Worm (Caenorhabditis elegans) whole organism, L4 larva: ENCODE measurements around the gene F20C5.7.

Source experiments
- F10B5.3 ChIP-seq: sonication (generic microtip); optimal IDR thresholded peaks from 2 replicates; lab custom pipeline; 2016; ENCODE audit warnings: mild to moderate bottlenecking, missing genetic modification characterization, missing compliant biosample characterization
- ceh-28 ChIP-seq: fragments of 150-350 bp; optimal IDR thresholded peaks from 2 replicates; lab custom pipeline; 2014; ENCODE audit warnings: missing biosample characterization, missing genetic modification reagents, missing genetic modification characterization
- fos-1 ChIP-seq: fragments of 150-350 bp; optimal IDR thresholded peaks from 2 replicates; lab custom pipeline; 2014; ENCODE audit warnings: missing biosample characterization, missing genetic modification characterization
- hlh-11 ChIP-seq: fragments of 200-800 bp; sonication (Bioruptor generic); optimal IDR thresholded peaks from 2 replicates; lab custom pipeline; 2018; ENCODE audit warnings: mild to moderate bottlenecking, missing genetic modification characterization, missing compliant biosample characterization
- jun-1 ChIP-seq: fragments of 150-350 bp; optimal IDR thresholded peaks from 2 replicates; lab custom pipeline; 2014; ENCODE audit warnings: missing biosample characterization, missing genetic modification reagents, missing genetic modification characterization
- nhr-237 ChIP-seq: sonication (generic microtip); optimal IDR thresholded peaks from 2 replicates; lab custom pipeline; 2017; ENCODE audit warnings: missing biosample characterization, missing genetic modification characterization
- set-16 ChIP-seq: fragments of 200-800 bp; sonication (Bioruptor generic); IDR thresholded peaks from 2 replicates; pipeline ENCODE4 v1.3.6; 2022; ENCODE audit warnings: missing genetic modification reagents, missing genetic modification characterization, missing compliant biosample characterization
- snpc-4 ChIP-seq: fragments of 150-350 bp; optimal IDR thresholded peaks from 2 replicates; lab custom pipeline; 2014; ENCODE audit warnings: missing biosample characterization, missing genetic modification characterization
- tag-97 ChIP-seq: fragments of 200-800 bp; sonication (Bioruptor generic); IDR thresholded peaks from 2 replicates; pipeline ENCODE4 v1.3.6; 2022; ENCODE audit warnings: missing genetic modification characterization, missing compliant biosample characterization
- ztf-11 ChIP-seq: fragments of 150-350 bp; optimal IDR thresholded peaks from 2 replicates; lab custom pipeline; 2014; ENCODE audit warnings: missing biosample characterization, missing genetic modification characterization

- TF ChIP-seq tag-97 (GFP tag; lab: Robert Waterston, UW), result no peak
- TF ChIP-seq jun-1 (tag; lab: Kevin White, UChicago), result no peak
- TF ChIP-seq ztf-11, result no peak
- no peak for TF ChIP-seq fos-1
- no peak for TF ChIP-seq hlh-11 (tag; lab: Kevin White, UChicago)
- no peak for TF ChIP-seq set-16 (GFP tag; lab: Robert Waterston, UW)
- TF ChIP-seq nhr-237 (tag; lab: Kevin White, UChicago), result no peak
- TF ChIP-seq ceh-28 (tag; lab: Kevin White, UChicago), result no peak
- no peak for TF ChIP-seq F10B5.3 (tag; lab: Kevin White, UChicago)
- no peak for TF ChIP-seq snpc-4 (tag; lab: Kevin White, UChicago)
Observed at ce11 chrIV:8784855-8785327, 39.4 kb upstream of the F20C5.7 start, which contains the start of gene C33D9.13.
